Worm (Caenorhabditis elegans): ENCODE results near the gene Y56A3A.6.
A peak's percentile ranks its signal among the peaks of the same experiment; 100 is the strongest.

Gene Y56A3A.6

DNA sequence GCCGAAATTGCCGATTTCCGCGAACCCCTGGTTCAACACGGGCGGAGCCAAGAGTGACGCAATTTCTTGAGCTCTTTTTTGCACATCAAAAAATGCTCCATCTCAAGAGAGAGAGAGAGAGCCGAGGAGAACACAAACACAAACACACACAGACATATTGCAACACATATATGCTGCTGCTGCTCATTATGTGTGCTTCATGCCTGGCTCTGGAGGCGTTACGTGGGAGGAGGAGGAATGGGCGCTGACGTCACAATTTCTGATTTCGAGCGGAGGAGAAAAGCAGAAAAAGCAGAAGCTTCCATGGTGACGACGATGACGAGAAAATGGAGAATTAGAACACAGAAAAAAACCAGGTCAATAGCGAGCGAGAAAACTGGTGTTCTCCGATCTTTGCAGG, 42.5 kb downstream of the Y56A3A.6 start:
- 0 out of 2 replicates have a peak, but pooled peaks have one; percentile 2 for TF ChIP-seq ZK337.2 (GFP tag; IDR thresholded peaks at IDR 0.05)
- peak; percentile 41 for TF ChIP-seq mes-2 (tag; optimal IDR thresholded peaks at IDR 0.05; ENCODE audit: poor library complexity, severe bottlenecking)
- no peak for TF ChIP-seq lim-7 (GFP tag; IDR thresholded peaks at IDR 0.05)
- no peak for TF ChIP-seq madf-9 (GFP tag; conservative IDR thresholded peaks at IDR 0.05)
- TF ChIP-seq mxl-3 (GFP tag; optimal IDR thresholded peaks at IDR 0.05): peak; percentile 4
- 0 out of 2 replicates have a peak, but pooled peaks have one; percentile 19 for TF ChIP-seq set-16 (GFP tag; IDR thresholded peaks at IDR 0.05)
- peak in 1 of 2 experiments; percentile 33 for TF ChIP-seq mdl-1 (tag; optimal IDR thresholded peaks at IDR 0.05)
- no peak for TF ChIP-seq ceh-20 (GFP tag; IDR thresholded peaks at IDR 0.05)
- no peak for TF ChIP-seq nhr-6 (tag; optimal IDR thresholded peaks at IDR 0.05)
- TF ChIP-seq nhr-11 (tag; optimal IDR thresholded peaks at IDR 0.05): peak; percentile 9
- TF ChIP-seq pqm-1 (tag; optimal IDR thresholded peaks at IDR 0.05): no peak
- TF ChIP-seq hlh-30 (tag; optimal IDR thresholded peaks at IDR 0.05; ENCODE audit: insufficient read depth): peak; percentile 9
- no peak for TF ChIP-seq dmd-6 (GFP tag; IDR thresholded peaks at IDR 0.05)
- peak; percentile 25; the same call in 1 of the 2 replicates for TF ChIP-seq hmg-1.1 (GFP tag; IDR thresholded peaks at IDR 0.05)
- TF ChIP-seq cey-2 (tag; optimal IDR thresholded peaks at IDR 0.05; ENCODE audit: borderline replicate concordance, insufficient read depth): no peak
- no peak for TF ChIP-seq fos-1 (tag; optimal IDR thresholded peaks at IDR 0.05)
- TF ChIP-seq hif-1 (tag; optimal IDR thresholded peaks at IDR 0.05): peak in 1 of 2 experiments; percentile 10
- no peak for TF ChIP-seq zip-11 (GFP tag; IDR thresholded peaks at IDR 0.05)
- TF ChIP-seq hlh-11 (tag; optimal IDR thresholded peaks at IDR 0.05): peak; percentile 9
- no peak for TF ChIP-seq lir-3 (tag; optimal IDR thresholded peaks at IDR 0.05)
- TF ChIP-seq unc-62 (GFP tag; optimal IDR thresholded peaks at IDR 0.05 in 1 of 2): peak in 1 of 2 experiments; percentile 50
- no peak for TF ChIP-seq unc-62 (tag; optimal IDR thresholded peaks at IDR 0.05)
- TF ChIP-seq lsy-2 (tag; optimal IDR thresholded peaks at IDR 0.05): peak in 1 of 2 experiments; percentile 51
- TF ChIP-seq aha-1 (tag): peak; percentile 66
- no peak for TF ChIP-seq ztf-7 (tag; optimal IDR thresholded peaks at IDR 0.05)
- peak; percentile 32 for TF ChIP-seq mep-1 (tag; optimal IDR thresholded peaks at IDR 0.05)

DNA sequence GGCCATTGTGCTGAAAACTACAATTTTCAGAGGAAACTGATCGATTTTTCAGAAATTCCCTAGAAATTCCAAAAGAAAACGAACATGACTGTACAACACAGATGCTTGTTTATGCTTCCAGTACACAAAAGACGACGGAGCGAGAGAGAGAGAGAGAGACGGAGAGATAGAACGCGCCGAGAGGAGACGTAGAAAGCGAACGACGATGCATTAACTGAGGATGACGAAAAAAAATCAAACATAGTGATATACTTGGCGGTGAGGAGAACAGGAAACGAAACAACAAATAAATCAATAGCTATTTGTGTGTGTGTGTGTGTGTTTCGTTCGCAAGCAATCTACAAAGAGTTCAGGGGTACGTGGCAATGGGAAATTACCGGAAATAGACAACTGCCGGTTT, 43.8 kb downstream of the Y56A3A.6 start:
- TF ChIP-seq ZK546.5 (tag; optimal IDR thresholded peaks at IDR 0.05): no peak
- TF ChIP-seq dve-1 (tag; optimal IDR thresholded peaks at IDR 0.05; ENCODE audit: insufficient read depth): peak; percentile 52
- TF ChIP-seq pha-4 (GFP tag; IDR thresholded peaks at IDR 0.05): no peak
- TF ChIP-seq pha-4 (tag; optimal IDR thresholded peaks at IDR 0.05): peak; percentile 88
- no peak for TF ChIP-seq T20F7.1 (GFP tag; optimal IDR thresholded peaks at IDR 0.05)
- TF ChIP-seq fkh-10 (GFP tag; optimal IDR thresholded peaks at IDR 0.05): no peak
- TF ChIP-seq unc-62 (GFP tag; optimal IDR thresholded peaks at IDR 0.05 in 1 of 2): peak in 1 of 2 experiments; percentile 22
- no peak for TF ChIP-seq unc-62 (tag; optimal IDR thresholded peaks at IDR 0.05)
- peak; percentile 18 for TF ChIP-seq dpl-1 (GFP tag; optimal IDR thresholded peaks at IDR 0.05)
- TF ChIP-seq Y5F2A.4 (GFP tag; optimal IDR thresholded peaks at IDR 0.05): no peak
- no peak for TF ChIP-seq php-3 (GFP tag; IDR thresholded peaks at IDR 0.05)
- TF ChIP-seq gei-8 (GFP tag; optimal IDR thresholded peaks at IDR 0.05): no peak
- no peak for TF ChIP-seq F49E8.2 (tag; optimal IDR thresholded peaks at IDR 0.05; ENCODE audit: borderline replicate concordance)
- no peak for TF ChIP-seq fos-1 (tag; optimal IDR thresholded peaks at IDR 0.05)
- no peak for TF ChIP-seq snpc-4 (tag; optimal IDR thresholded peaks at IDR 0.05)
- TF ChIP-seq ceh-62 (tag; optimal IDR thresholded peaks at IDR 0.05): no peak
- TF ChIP-seq hlh-30 (tag; optimal IDR thresholded peaks at IDR 0.05; ENCODE audit: insufficient read depth): peak; percentile 53
- no peak for TF ChIP-seq dmd-9 (GFP tag; IDR thresholded peaks at IDR 0.05)
- no peak for TF ChIP-seq ceh-82 (tag; optimal IDR thresholded peaks at IDR 0.05)
- peak; percentile 34 for TF ChIP-seq lin-13 (GFP tag; optimal IDR thresholded peaks at IDR 0.05)
- TF ChIP-seq nhr-25 (tag; optimal IDR thresholded peaks at IDR 0.05; ENCODE audit: borderline replicate concordance, insufficient read depth): no peak
- no peak for TF ChIP-seq nhr-76 (tag; optimal IDR thresholded peaks at IDR 0.05)
- no peak for TF ChIP-seq aly-2 (tag; optimal IDR thresholded peaks at IDR 0.05)
- TF ChIP-seq dmd-6 (GFP tag; IDR thresholded peaks at IDR 0.05): no peak
- peak; percentile 69 for TF ChIP-seq hlh-11 (tag; optimal IDR thresholded peaks at IDR 0.05)
- TF ChIP-seq cey-2 (tag; optimal IDR thresholded peaks at IDR 0.05; ENCODE audit: borderline replicate concordance, insufficient read depth): no peak
- no peak for TF ChIP-seq zip-11 (GFP tag; IDR thresholded peaks at IDR 0.05)
- no peak for TF ChIP-seq lim-7 (GFP tag; IDR thresholded peaks at IDR 0.05)
- no peak for TF ChIP-seq ctbp-1 (GFP tag; IDR thresholded peaks at IDR 0.05)
- no peak for TF ChIP-seq F10B5.3 (tag; optimal IDR thresholded peaks at IDR 0.05)
- peak; percentile 58 for TF ChIP-seq mes-2 (tag; optimal IDR thresholded peaks at IDR 0.05; ENCODE audit: poor library complexity, severe bottlenecking)
- TF ChIP-seq Y48G9A.11 (GFP tag; IDR thresholded peaks at IDR 0.05): no peak

Data from whole organism, L4 larva.